Worm (Caenorhabditis elegans) whole organism, mixed stage, embryonic: ENCODE results near the gene sdz-6.

Source experiments
- ceh-43 ChIP-seq: fragments of 200-800 bp; sonication (Bioruptor generic); optimal IDR thresholded peaks from 2 replicates; lab custom pipeline; 2018; ENCODE audit warnings: mild to moderate bottlenecking, missing genetic modification characterization, moderate library complexity, missing compliant biosample characterization
- ces-1 ChIP-seq: fragments of 150-350 bp; optimal IDR thresholded peaks from 2 replicates; lab custom pipeline; 2014; ENCODE audit warnings: missing biosample characterization, missing genetic modification reagents, missing genetic modification characterization
- drap-1 ChIP-seq: fragments of 200-800 bp; sonication (Bioruptor generic); optimal IDR thresholded peaks from 3 replicates; lab custom pipeline; 2018; ENCODE audit warnings: mild to moderate bottlenecking, missing genetic modification characterization, missing compliant biosample characterization
- elt-3 ChIP-seq: fragments of 150-350 bp; optimal IDR thresholded peaks from 2 replicates; lab custom pipeline; 2014; ENCODE audit warnings: missing biosample characterization, missing genetic modification characterization
- lsy-2 ChIP-seq: fragments of 150-350 bp; optimal IDR thresholded peaks from 2 replicates; lab custom pipeline; 2014; ENCODE audit warnings: missing biosample characterization, missing genetic modification characterization
- mep-1 ChIP-seq: fragments of 150-350 bp; optimal IDR thresholded peaks from 2 replicates; lab custom pipeline; 2017; ENCODE audit warnings: missing biosample characterization, missing genetic modification reagents, missing genetic modification characterization, inconsistent platforms
- nhr-76 ChIP-seq: sonication (generic microtip); optimal IDR thresholded peaks from 2 replicates; lab custom pipeline; 2017; ENCODE audit warnings: missing biosample characterization, missing genetic modification characterization
- sem-2 ChIP-seq: fragments of 200-800 bp; sonication (Bioruptor generic); optimal IDR thresholded peaks from 2 replicates; lab custom pipeline; 2018; ENCODE audit warnings: mild to moderate bottlenecking, missing genetic modification characterization, missing compliant biosample characterization
- unc-39 ChIP-seq: fragments of 150-350 bp; optimal IDR thresholded peaks from 2 replicates; lab custom pipeline; 2014; ENCODE audit warnings: missing biosample characterization, missing genetic modification characterization
- unc-62 ChIP-seq: fragments of 150-350 bp; optimal IDR thresholded peaks from 2 replicates; lab custom pipeline; 2014; ENCODE audit warnings: missing biosample characterization, missing genetic modification reagents, missing genetic modification characterization
- ztf-11 ChIP-seq: fragments of 150-350 bp; optimal IDR thresholded peaks from 2 replicates; lab custom pipeline; 2014; ENCODE audit warnings: missing biosample characterization, missing genetic modification characterization

DNA sequence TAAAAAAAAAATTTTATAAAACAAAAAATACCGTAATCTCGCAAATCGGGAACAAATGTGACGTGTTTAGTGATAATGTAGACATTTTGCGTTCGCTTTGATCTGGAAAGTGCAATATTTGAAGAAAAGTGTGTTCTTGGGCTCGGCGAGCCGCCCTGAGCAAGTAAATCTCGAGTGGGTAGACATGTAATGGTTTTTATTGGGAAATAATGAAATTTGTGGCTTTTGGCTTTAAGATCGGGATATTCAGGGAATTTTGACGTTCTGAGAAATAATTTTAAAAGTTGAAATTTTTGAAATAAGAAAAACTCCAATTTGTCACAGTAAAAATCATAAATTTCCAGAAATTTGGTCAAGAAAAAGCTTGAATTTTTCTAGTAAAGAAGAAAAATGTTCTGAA is 42.2 kb downstream of the sdz-6 start, which contains the start of gene C14B4.2:
- TF ChIP-seq ztf-11 (tag; lab: Kevin White, UChicago) = no peak
- TF ChIP-seq lsy-2 (tag; lab: Kevin White, UChicago) = no peak
- TF ChIP-seq mep-1 = no peak
- no peak for TF ChIP-seq unc-62
- no peak for TF ChIP-seq sem-2 (GFP tag; lab: Kevin White, UChicago)
- no peak for TF ChIP-seq ceh-43 (GFP tag; lab: Kevin White, UChicago)
- TF ChIP-seq ces-1 (GFP tag; lab: Kevin White, UChicago) = no peak
- TF ChIP-seq unc-39 = no peak
- TF ChIP-seq elt-3 (tag; lab: Kevin White, UChicago) = no peak
- TF ChIP-seq nhr-76 (tag; lab: Kevin White, UChicago) = no peak
- TF ChIP-seq drap-1 (GFP tag; lab: Kevin White, UChicago) = no peak
